Worm (Caenorhabditis elegans) whole organism, L1 larva: Measurements from ENCODE around the gene hsp-12.2.

Experiments
- C04F5.9 ChIP-seq: sonication (generic microtip); optimal IDR thresholded peaks from 2 replicates; lab custom pipeline; 2016; ENCODE audit warnings: missing genetic modification characterization, missing compliant biosample characterization
- C34B4.2 ChIP-seq: sonication (generic microtip); optimal IDR thresholded peaks from 2 replicates; lab custom pipeline; 2017; ENCODE audit warnings: mild to moderate bottlenecking, missing genetic modification characterization, missing compliant biosample characterization
- aha-1 ChIP-seq: fragments of 150-350 bp; optimal IDR thresholded peaks from 2 replicates; lab custom pipeline; 2014; ENCODE audit warnings: missing biosample characterization, missing genetic modification characterization
- alr-1 ChIP-seq: fragments of 200-800 bp; sonication (Bioruptor generic); optimal IDR thresholded peaks from 2 replicates; lab custom pipeline; 2018; ENCODE audit warnings: borderline replicate concordance, mild to moderate bottlenecking, missing genetic modification characterization, missing compliant biosample characterization
- aly-2 ChIP-seq: fragments of 150-350 bp; optimal IDR thresholded peaks from 2 replicates; lab custom pipeline; 2014; ENCODE audit warnings: missing biosample characterization, missing genetic modification characterization
- ama-1 ChIP-seq: fragments of 150-350 bp; optimal IDR thresholded peaks from 2 replicates; lab custom pipeline; 2014
- blmp-1 ChIP-seq: fragments of 150-350 bp; optimal IDR thresholded peaks from 2 replicates; lab custom pipeline; 2014; ENCODE audit warnings: missing biosample characterization, missing genetic modification characterization
- ceh-63 ChIP-seq: fragments of 200-800 bp; sonication (Bioruptor generic); optimal IDR thresholded peaks from 2 replicates; lab custom pipeline; 2018; ENCODE audit warnings: mild to moderate bottlenecking, missing genetic modification characterization, missing compliant biosample characterization
- ceh-8 ChIP-seq: fragments of 200-800 bp; sonication (Bioruptor generic); optimal IDR thresholded peaks from 2 replicates; lab custom pipeline; 2018; ENCODE audit warnings: mild to moderate bottlenecking, missing genetic modification characterization, moderate library complexity, missing compliant biosample characterization
- ceh-82 ChIP-seq, 3 experiments: fragments of 150-350 bp in 1 of 3; sonication (generic microtip) in 2 of 3; optimal IDR thresholded peaks; 2 replicates each; lab custom pipeline; 2014 to 2017; ENCODE audit warnings: missing biosample characterization in 3 of 3, missing genetic modification characterization in 3 of 3
- ceh-90 ChIP-seq: sonication (generic microtip); optimal IDR thresholded peaks from 2 replicates; lab custom pipeline; 2016; ENCODE audit warnings: missing genetic modification characterization, missing compliant biosample characterization
- dpl-1 ChIP-seq, 3 experiments: fragments of 150-350 bp in 2 of 3; sonication (generic microtip) in 1 of 3; optimal IDR thresholded peaks; 2 replicates each; lab custom pipeline; 2014 to 2017; ENCODE audit warnings: missing biosample characterization in 3 of 3, missing genetic modification characterization in 3 of 3, missing genetic modification reagents in 3 of 3
- dsc-1 ChIP-seq: sonication (generic microtip); optimal IDR thresholded peaks from 2 replicates; lab custom pipeline; 2016; ENCODE audit warnings: mild to moderate bottlenecking, missing genetic modification characterization, missing compliant biosample characterization
- efl-1 ChIP-seq, 4 experiments: fragments of 150-350 bp; optimal IDR thresholded peaks in 3 of 4; peaks in 1 of 4; 1 replicate in 1 of 4; 2 replicates in 3 of 4; lab custom pipeline; 2014; ENCODE audit warnings: missing biosample characterization in 2 of 4, missing genetic modification characterization in 2 of 4, missing genetic modification reagents in 2 of 4
- efl-3 ChIP-seq: fragments of 200-800 bp; sonication (Bioruptor generic); optimal IDR thresholded peaks from 2 replicates; lab custom pipeline; 2018; ENCODE audit warnings: mild to moderate bottlenecking, missing genetic modification characterization, missing compliant biosample characterization
- egl-13 ChIP-seq: sonication (generic microtip); optimal IDR thresholded peaks from 2 replicates; lab custom pipeline; 2016; ENCODE audit warnings: missing genotype, missing genetic modification reagents, missing genetic modification characterization, missing compliant biosample characterization
- fkh-8 ChIP-seq: sonication (generic microtip); optimal IDR thresholded peaks from 2 replicates; lab custom pipeline; 2016; ENCODE audit warnings: mild to moderate bottlenecking, missing genetic modification characterization, missing compliant biosample characterization
- fos-1 ChIP-seq: fragments of 150-350 bp; optimal IDR thresholded peaks from 2 replicates; lab custom pipeline; 2014; ENCODE audit warnings: missing biosample characterization, missing genetic modification characterization
- grh-1 ChIP-seq: fragments of 200-800 bp; sonication (Bioruptor generic); IDR thresholded peaks from 2 replicates; pipeline ENCODE4 v1.3.6; 2022; ENCODE audit warnings: missing genetic modification reagents, missing genetic modification characterization, missing compliant biosample characterization
- hlh-17 ChIP-seq: fragments of 200-800 bp; sonication (Bioruptor generic); optimal IDR thresholded peaks from 2 replicates; lab custom pipeline; 2018; ENCODE audit warnings: missing genetic modification characterization, mild to moderate bottlenecking, missing compliant biosample characterization, moderate library complexity, borderline replicate concordance
- hpl-2 ChIP-seq: fragments of 150-350 bp; optimal IDR thresholded peaks from 2 replicates; lab custom pipeline; 2014; ENCODE audit warnings: missing biosample characterization, missing genetic modification reagents, missing genetic modification characterization
- irx-1 ChIP-seq: sonication (generic microtip); optimal IDR thresholded peaks from 2 replicates; lab custom pipeline; 2016; ENCODE audit warnings: missing genetic modification characterization, missing compliant biosample characterization
- jun-1 ChIP-seq: fragments of 150-350 bp; optimal IDR thresholded peaks from 2 replicates; lab custom pipeline; 2014; ENCODE audit warnings: missing biosample characterization, missing genetic modification reagents, missing genetic modification characterization
- lin-14 ChIP-seq: fragments of 200-800 bp; sonication (Bioruptor generic); optimal IDR thresholded peaks from 2 replicates; lab custom pipeline; 2018; ENCODE audit warnings: mild to moderate bottlenecking, missing genetic modification characterization, moderate library complexity, missing compliant biosample characterization
- lsy-2 ChIP-seq, 2 experiments: fragments of 150-350 bp; optimal IDR thresholded peaks; 2 replicates each; lab custom pipeline; 2014; ENCODE audit warnings: missing biosample characterization in 2 of 2, missing genetic modification characterization in 2 of 2
- mab-9 ChIP-seq: fragments of 200-800 bp; sonication (Bioruptor generic); IDR thresholded peaks from 2 replicates; pipeline ENCODE4 v1.3.6; 2022; ENCODE audit warnings: missing genetic modification reagents, missing genetic modification characterization, missing compliant biosample characterization
- mdl-1 ChIP-seq, 2 experiments: fragments of 150-350 bp; optimal IDR thresholded peaks; 2 replicates each; lab custom pipeline; 2014 to 2017; ENCODE audit warnings: missing biosample characterization in 2 of 2, missing genetic modification characterization in 2 of 2, inconsistent platforms in 1 of 2
- nhr-12 ChIP-seq: sonication (generic microtip); optimal IDR thresholded peaks from 2 replicates; lab custom pipeline; 2017; ENCODE audit warnings: missing biosample characterization, missing genetic modification characterization
- nhr-19 ChIP-seq: fragments of 200-800 bp; sonication (Bioruptor generic); conservative IDR thresholded peaks from 2 replicates; pipeline ENCODE4 v1.3.6; 2022; ENCODE audit warnings: missing genetic modification characterization, missing compliant biosample characterization
- nhr-20 ChIP-seq: sonication (generic microtip); optimal IDR thresholded peaks from 2 replicates; lab custom pipeline; 2016; ENCODE audit warnings: mild to moderate bottlenecking, missing genetic modification characterization, missing compliant biosample characterization
- nhr-28 ChIP-seq: fragments of 150-350 bp; optimal IDR thresholded peaks from 2 replicates; lab custom pipeline; 2014; ENCODE audit warnings: missing biosample characterization, missing genetic modification characterization
- nhr-47 ChIP-seq: sonication (generic microtip); optimal IDR thresholded peaks from 2 replicates; lab custom pipeline; 2016; ENCODE audit warnings: mild to moderate bottlenecking, missing genetic modification characterization, moderate library complexity, missing compliant biosample characterization
- nhr-71 ChIP-seq: sonication (generic microtip); optimal IDR thresholded peaks from 2 replicates; lab custom pipeline; 2016; ENCODE audit warnings: mild to moderate bottlenecking, missing genetic modification characterization, moderate library complexity, missing compliant biosample characterization
- nhr-76 ChIP-seq: sonication (generic microtip); optimal IDR thresholded peaks from 2 replicates; lab custom pipeline; 2017; ENCODE audit warnings: missing biosample characterization, missing genetic modification characterization
- nhr-77 ChIP-seq: fragments of 150-350 bp; optimal IDR thresholded peaks from 2 replicates; lab custom pipeline; 2014; ENCODE audit warnings: missing biosample characterization, missing genetic modification characterization
- nhr-84 ChIP-seq: sonication (generic microtip); optimal IDR thresholded peaks from 2 replicates; lab custom pipeline; 2017; ENCODE audit warnings: missing biosample characterization, missing genetic modification characterization
- pqm-1 ChIP-seq: sonication (generic microtip); optimal IDR thresholded peaks from 3 replicates; lab custom pipeline; 2017; ENCODE audit warnings: missing biosample characterization, missing genetic modification characterization
- rnt-1 ChIP-seq: sonication (generic microtip); optimal IDR thresholded peaks from 2 replicates; lab custom pipeline; 2016; ENCODE audit warnings: mild to moderate bottlenecking, missing genetic modification characterization, moderate library complexity, missing compliant biosample characterization
- skn-1 ChIP-seq: fragments of 150-350 bp; optimal IDR thresholded peaks from 2 replicates; lab custom pipeline; 2014; ENCODE audit warnings: missing biosample characterization, missing genetic modification characterization
- snpc-4 ChIP-seq: fragments of 150-350 bp; optimal IDR thresholded peaks from 2 replicates; lab custom pipeline; 2014; ENCODE audit warnings: missing biosample characterization, missing genetic modification characterization
- sptf-1 ChIP-seq: fragments of 150-350 bp; optimal IDR thresholded peaks from 2 replicates; lab custom pipeline; 2014; ENCODE audit warnings: missing biosample characterization, missing genetic modification characterization
- sup-37 ChIP-seq: fragments of 200-800 bp; sonication (Bioruptor generic); optimal IDR thresholded peaks from 2 replicates; lab custom pipeline; 2018; ENCODE audit warnings: mild to moderate bottlenecking, missing genetic modification characterization, missing compliant biosample characterization
- swsn-7 ChIP-seq: sonication (generic microtip); optimal IDR thresholded peaks from 2 replicates; lab custom pipeline; 2016; ENCODE audit warnings: missing genetic modification characterization, missing compliant biosample characterization
- tlp-1 ChIP-seq: fragments of 150-350 bp; optimal IDR thresholded peaks from 2 replicates; lab custom pipeline; 2014; ENCODE audit warnings: missing biosample characterization, missing genetic modification characterization
- unc-30 ChIP-seq: sonication (generic microtip); optimal IDR thresholded peaks from 2 replicates; lab custom pipeline; 2017; ENCODE audit warnings: missing biosample characterization, missing genetic modification characterization
- unc-62 ChIP-seq: fragments of 150-350 bp; optimal IDR thresholded peaks from 2 replicates; lab custom pipeline; 2014; ENCODE audit warnings: missing biosample characterization, missing genetic modification reagents, missing genetic modification characterization
- zip-4 ChIP-seq: fragments of 200-800 bp; sonication (Bioruptor generic); optimal IDR thresholded peaks from 2 replicates; lab custom pipeline; 2018; ENCODE audit warnings: mild to moderate bottlenecking, missing genetic modification characterization, moderate library complexity, missing compliant biosample characterization
- ztf-11 ChIP-seq, 2 experiments: sonication (generic microtip); optimal IDR thresholded peaks; 2 replicates each; lab custom pipeline; 2016 to 2017; ENCODE audit warnings: missing genetic modification characterization in 2 of 2, missing biosample characterization in 1 of 2, missing compliant biosample characterization in 1 of 2
- ztf-4 ChIP-seq: fragments of 150-350 bp; optimal IDR thresholded peaks from 2 replicates; lab custom pipeline; 2014; ENCODE audit warnings: missing biosample characterization, missing genetic modification characterization

The hsp-12.2 gene

DNA sequence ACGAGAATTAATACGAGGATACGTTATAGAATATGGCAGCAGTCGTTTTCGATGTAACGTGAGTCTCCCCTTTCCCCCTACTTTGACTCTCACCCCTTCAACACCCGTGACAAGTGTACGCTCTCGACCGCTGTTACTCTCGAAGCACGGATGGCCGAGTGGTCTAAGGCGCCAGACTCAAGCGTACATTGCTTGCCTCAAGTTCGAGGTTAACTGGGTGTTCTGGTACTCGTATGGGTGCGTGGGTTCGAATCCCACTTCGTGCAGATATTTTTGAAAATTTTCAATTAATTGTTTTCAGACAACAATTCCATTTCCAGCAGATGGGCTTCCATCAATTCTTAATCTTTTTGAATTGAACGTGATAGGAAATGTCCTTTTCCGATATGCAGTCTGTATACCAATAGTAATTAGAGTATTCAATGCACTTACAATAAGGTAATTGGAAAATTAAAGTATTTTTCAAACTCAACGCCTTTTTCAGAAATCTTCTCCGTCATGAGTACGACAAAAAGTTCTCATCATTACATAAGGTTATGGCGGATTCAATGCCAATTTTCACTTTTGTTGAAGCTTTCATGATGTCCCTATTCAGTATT, 28.3 kb upstream of the hsp-12.2 start (continued):
- TF ChIP-seq C34B4.2 (no peak), fos-1 (tag; lab: Kevin White, UChicago) (peak; percentile 37), C04F5.9 (peak; percentile 34), alr-1 (tag; lab: Kevin White, UChicago) (no peak), hpl-2 (GFP tag; lab: Kevin White, UChicago) (no peak), mdl-1 (tag; optimal IDR thresholded peaks at IDR 0.05; lab: Kevin White, UChicago) (peak in 1 of 2 experiments; percentile 80), nhr-76 (tag; lab: Kevin White, UChicago) (no peak), nhr-28 (tag; lab: Kevin White, UChicago) (no peak), ztf-4 (tag; lab: Kevin White, UChicago) (no peak), swsn-7 (peak; percentile 79), sptf-1 (tag; lab: Kevin White, UChicago) (no peak), jun-1 (tag; lab: Kevin White, UChicago) (peak; percentile 42), nhr-20 (tag; lab: Kevin White, UChicago) (peak; percentile 78), grh-1 (no peak), zip-4 (GFP tag; lab: Kevin White, UChicago) (peak; percentile 12), egl-13 (tag; lab: Kevin White, UChicago) (peak; percentile 44), ceh-63 (GFP tag; lab: Kevin White, UChicago) (no peak), nhr-12 (tag; lab: Kevin White, UChicago) (no peak), sup-37 (GFP tag; lab: Kevin White, UChicago) (peak; percentile 31), skn-1 (peak; percentile 76), irx-1 (tag; lab: Kevin White, UChicago) (peak; percentile 55), nhr-71 (tag; lab: Kevin White, UChicago) (peak; percentile 81), ceh-8 (GFP tag; lab: Kevin White, UChicago) (peak; percentile 20), ceh-82 (tag; optimal IDR thresholded peaks at IDR 0.05; lab: Kevin White, UChicago) (peak in 2 of 3 experiments; percentile 32 to 74), efl-1 (optimal IDR thresholded peaks at IDR 0.05; lab: Kevin White, UChicago) (peak; percentile 62 to 68), efl-1 (GFP tag; optimal IDR thresholded peaks at IDR 0.05 in 1 of 2; lab: Kevin White, UChicago) (peak; percentile 50 to 96), unc-30 (tag; lab: Kevin White, UChicago) (no peak), aha-1 (tag; lab: Kevin White, UChicago) (no peak), rnt-1 (tag; lab: Kevin White, UChicago) (peak; percentile 86), ceh-90 (tag; lab: Kevin White, UChicago) (no peak), blmp-1 (tag; lab: Kevin White, UChicago) (peak; percentile 19), efl-3 (GFP tag; lab: Kevin White, UChicago) (no peak), hlh-17 (GFP tag; lab: Kevin White, UChicago) (no peak), nhr-19 (peak; percentile 74), mab-9 (0 out of 2 replicates have a peak, but pooled peaks have one; percentile 24), ama-1 (lab: Kevin White, UChicago) (no peak), pqm-1 (no peak), dsc-1 (tag; lab: Kevin White, UChicago) (peak; percentile 79), lsy-2 (tag; optimal IDR thresholded peaks at IDR 0.05; lab: Kevin White, UChicago) (peak; percentile 70 to 89), fkh-8 (tag; lab: Kevin White, UChicago) (peak; percentile 80), nhr-77 (tag; lab: Kevin White, UChicago) (peak; percentile 58), unc-62 (GFP tag; lab: Kevin White, UChicago) (no peak), nhr-47 (tag; lab: Kevin White, UChicago) (peak; percentile 83), aly-2 (peak; percentile 63), dpl-1 (GFP tag; optimal IDR thresholded peaks at IDR 0.05; lab: Kevin White, UChicago) (peak; percentile 37 to 59 (median 56)), snpc-4 (tag; lab: Kevin White, UChicago) (peak; percentile 24), ztf-11 (tag; optimal IDR thresholded peaks at IDR 0.05; lab: Kevin White, UChicago) (peak in 1 of 2 experiments; percentile 51), tlp-1 (tag; lab: Kevin White, UChicago) (no peak), lin-14 (GFP tag; lab: Kevin White, UChicago) (peak; percentile 65), nhr-84 (no peak)
